Fruit fly (Drosophila melanogaster): ENCODE measurements around the gene Eip75B.

The Eip75B gene

dm6 chr3L:17937315-17937714 lies 127.2 kb downstream of the Eip75B start:
- no peak for TF ChIP-seq CG17801 (GFP tag; optimal IDR thresholded peaks at IDR 0.05; ENCODE audit: partially characterized antibody)

- no peak for TF ChIP-seq CG17801 (GFP tag; optimal IDR thresholded peaks at IDR 0.05; ENCODE audit: partially characterized antibody)
These were observed 129.5 kb downstream of the Eip75B start for dm6 chr3L:17935032-17935431.

dm6 chr3L:17933788-17934318 lies 130.6 kb downstream of the Eip75B start:
- no peak for TF ChIP-seq CG17801 (GFP tag; optimal IDR thresholded peaks at IDR 0.05; ENCODE audit: partially characterized antibody)

- TF ChIP-seq CG17801 (GFP tag; optimal IDR thresholded peaks at IDR 0.05; ENCODE audit: partially characterized antibody): peak; percentile 13
These were observed 131.4 kb downstream of the Eip75B start for dm6 chr3L:17933065-17933464.

dm6 chr3L:17931887-17932286 lies 132.6 kb downstream of the Eip75B start:
- TF ChIP-seq CG17801 (GFP tag; optimal IDR thresholded peaks at IDR 0.05; ENCODE audit: partially characterized antibody): no peak

dm6 chr3L:17929697-17930581 lies 134.6 kb downstream of the Eip75B start:
- TF ChIP-seq CG17801 (GFP tag; optimal IDR thresholded peaks at IDR 0.05; ENCODE audit: partially characterized antibody): no peak

- TF ChIP-seq CG17801 (GFP tag; optimal IDR thresholded peaks at IDR 0.05; ENCODE audit: partially characterized antibody): no peak
These were observed 136.4 kb downstream of the Eip75B start for dm6 chr3L:17928106-17928505.

dm6 chr3L:17926575-17927276 lies 137.8 kb downstream of the Eip75B start:
- no peak for TF ChIP-seq CG17801 (GFP tag; optimal IDR thresholded peaks at IDR 0.05; ENCODE audit: partially characterized antibody)

dm6 chr3L:17925180-17925753 lies 139.2 kb downstream of the Eip75B start:
- TF ChIP-seq CG17801 (GFP tag; optimal IDR thresholded peaks at IDR 0.05; ENCODE audit: partially characterized antibody): no peak

dm6 chr3L:17924005-17924755 lies 140.3 kb downstream of the Eip75B start:
- TF ChIP-seq CG17801 (GFP tag; optimal IDR thresholded peaks at IDR 0.05; ENCODE audit: partially characterized antibody): no peak

dm6 chr3L:17922182-17923102 lies 142.1 kb downstream of the Eip75B start:
- TF ChIP-seq CG17801 (GFP tag; optimal IDR thresholded peaks at IDR 0.05; ENCODE audit: partially characterized antibody): no peak

dm6 chr3L:17921462-17921861 lies 143.0 kb downstream of the Eip75B start:
- no peak for TF ChIP-seq CG17801 (GFP tag; optimal IDR thresholded peaks at IDR 0.05; ENCODE audit: partially characterized antibody)

- no peak for TF ChIP-seq CG17801 (GFP tag; optimal IDR thresholded peaks at IDR 0.05; ENCODE audit: partially characterized antibody)
These were observed 146.6 kb downstream of the Eip75B start for dm6 chr3L:17917687-17918434.

Data from ovary, adult (tissue).